Fruit fly (Drosophila melanogaster) whole organism, embryonic: Measurements from ENCODE around the gene CG8319.

Experiments used
- CG13624 ChIP-seq: fragments of 200-800 bp; sonication (Bioruptor generic); optimal IDR thresholded peaks from 2 replicates; lab custom pipeline; 2016; ENCODE audit warnings: missing biosample characterization, missing genetic modification characterization
- CG14710 ChIP-seq: fragments of 200-800 bp; sonication (Bioruptor generic); optimal IDR thresholded peaks from 3 replicates; lab custom pipeline; 2019; ENCODE audit warnings: missing biosample characterization, mild to moderate bottlenecking, missing genetic modification characterization, moderate library complexity
- CG9876 ChIP-seq: fragments of 200-800 bp; sonication (Bioruptor generic); optimal IDR thresholded peaks from 2 replicates; lab custom pipeline; 2016; ENCODE audit warnings: missing biosample characterization, missing genetic modification characterization
- Mes4 ChIP-seq: fragments of 200-800 bp; sonication (Bioruptor generic); optimal IDR thresholded peaks from 2 replicates; lab custom pipeline; 2016; ENCODE audit warnings: missing biosample characterization, missing genetic modification characterization
- NK7.1 ChIP-seq: fragments of 200-800 bp; sonication (Bioruptor generic); optimal IDR thresholded peaks from 3 replicates; lab custom pipeline; 2016; ENCODE audit warnings: missing biosample characterization, missing genetic modification characterization
- Tbp ChIP-seq: fragments of >200 bp; optimal IDR thresholded peaks from 2 replicates; lab custom pipeline; 2018; ENCODE audit warnings: missing biosample characterization, missing genetic modification characterization
- btn ChIP-seq: fragments of 200-800 bp; sonication (Bioruptor generic); optimal IDR thresholded peaks from 2 replicates; lab custom pipeline; 2016; ENCODE audit warnings: missing biosample characterization, missing genetic modification characterization
- pan ChIP-seq, 4 experiments: fragments of >200 bp in 3 of 4; fragments of 200-800 bp in 1 of 4; sonication (Bioruptor generic) in 1 of 4; optimal IDR thresholded peaks in 3 of 4; IDR thresholded peaks in 1 of 4; 2 replicates each; pipeline versions ENCODE4 v1.3.6 to Lab custom; 2017 to 2022; ENCODE audit warnings: missing biosample characterization in 2 of 4, missing genetic modification characterization in 2 of 4, mixed read lengths in 1 of 4
- pnt ChIP-seq: fragments of 200-800 bp; sonication (Bioruptor generic); optimal IDR thresholded peaks from 3 replicates; lab custom pipeline; 2016; ENCODE audit warnings: missing biosample characterization, missing genetic modification characterization
- psq ChIP-seq: fragments of 200-800 bp; sonication (Bioruptor generic); optimal IDR thresholded peaks from 2 replicates; lab custom pipeline; 2017; ENCODE audit warnings: missing biosample characterization, missing genetic modification characterization
- pum ChIP-seq: fragments of 200-800 bp; sonication (Bioruptor generic); optimal IDR thresholded peaks from 2 replicates; lab custom pipeline; 2016; ENCODE audit warnings: missing biosample characterization, missing genetic modification characterization
- tap ChIP-seq: fragments of 200-800 bp; optimal IDR thresholded peaks from 3 replicates; lab custom pipeline; 2019; ENCODE audit warnings: missing biosample characterization, mild to moderate bottlenecking, missing genetic modification characterization, moderate library complexity

DNA sequence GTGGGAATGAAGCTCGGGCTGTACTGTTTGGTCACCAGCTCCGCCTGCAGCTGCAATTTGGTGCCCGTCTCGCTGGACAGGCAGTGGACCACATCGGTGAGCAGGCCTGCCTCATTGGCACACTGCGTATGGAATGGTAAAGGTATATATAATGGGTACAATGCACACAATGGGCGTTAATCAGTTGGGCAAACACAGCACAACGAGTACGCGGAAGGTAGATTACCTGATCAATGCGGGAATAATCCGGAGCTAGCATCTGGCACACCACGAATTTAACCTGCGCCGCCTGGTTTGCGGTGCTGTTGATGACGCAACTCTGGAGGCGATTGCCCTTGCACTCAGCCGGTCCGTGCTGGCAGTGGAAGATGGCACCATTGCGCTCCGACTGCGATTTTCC, 1.7 kb upstream of the CG8319 start:
- TF ChIP-seq psq (GFP tag; lab: Kevin White, UChicago) (no peak), CG14710 (tag; lab: Kevin White, UChicago) (no peak), NK7.1 (GFP tag; lab: Kevin White, UChicago) (no peak), btn (GFP tag; lab: Kevin White, UChicago) (no peak), pnt (GFP tag; lab: Kevin White, UChicago) (no peak), Mes4 (GFP tag; lab: Kevin White, UChicago) (no peak), tap (tag; lab: Kevin White, UChicago) (no peak), CG13624 (GFP tag; lab: Kevin White, UChicago) (no peak), pum (no peak), CG9876 (GFP tag; lab: Kevin White, UChicago) (no peak), pan (optimal IDR thresholded peaks at IDR 0.05; lab: Kevin White, UChicago) (no peak), pan (GFP tag; optimal IDR thresholded peaks at IDR 0.05 in 1 of 2, IDR thresholded peaks at IDR 0.05 in 1 of 2) (no peak), Tbp (GFP tag; lab: Kevin White, UChicago) (no peak)
